Worm (Caenorhabditis elegans): ENCODE measurements around the gene Y48E1C.1.

Gene Y48E1C.1

ce11 chrII:13469043-13469652 lies 54.3 kb downstream of the Y48E1C.1 start, which contains the start of gene E01G4.3 (continued):
- no peak for TF ChIP-seq npax-4 (tag; optimal IDR thresholded peaks at IDR 0.05)
- no peak for TF ChIP-seq K09A11.1 (tag; optimal IDR thresholded peaks at IDR 0.05; ENCODE audit: insufficient read depth)
- TF ChIP-seq hlh-6 (tag; optimal IDR thresholded peaks at IDR 0.05): no peak
- TF ChIP-seq ceh-18 (tag; optimal IDR thresholded peaks at IDR 0.05): peak; percentile 72

- TF ChIP-seq ceh-24 (tag; optimal IDR thresholded peaks at IDR 0.05): no peak
- TF ChIP-seq mec-3 (tag; optimal IDR thresholded peaks at IDR 0.05; ENCODE audit: borderline replicate concordance): no peak
- TF ChIP-seq ceh-9 (tag; optimal IDR thresholded peaks at IDR 0.05): no peak
- no peak for TF ChIP-seq T23F11.4 (GFP tag; optimal IDR thresholded peaks at IDR 0.05)
- no peak for TF ChIP-seq sox-4 (tag; optimal IDR thresholded peaks at IDR 0.05)
- TF ChIP-seq ceh-30 (tag; optimal IDR thresholded peaks at IDR 0.05): no peak
Measured at ce11 chrII:13470655-13471054, 55.8 kb downstream of the Y48E1C.1 start.

ce11 chrII:13472101-13472500 lies 57.3 kb downstream of the Y48E1C.1 start, which contains the start of gene E01G4.5:
Gene E01G4.5, plus strand, starts transcription at chrII:13472401.
- TF ChIP-seq syd-9 (tag; optimal IDR thresholded peaks at IDR 0.05): no peak
- no peak for TF ChIP-seq elt-4 (tag; optimal IDR thresholded peaks at IDR 0.05)
- no peak for TF ChIP-seq T23F11.4 (GFP tag; optimal IDR thresholded peaks at IDR 0.05)
- TF ChIP-seq K02D7.2 (tag; optimal IDR thresholded peaks at IDR 0.05): no peak
- no peak for TF ChIP-seq ama-1 (optimal IDR thresholded peaks at IDR 0.05)
- no peak for TF ChIP-seq ahr-1 (tag; optimal IDR thresholded peaks at IDR 0.05)
- no peak for TF ChIP-seq mec-3 (tag; optimal IDR thresholded peaks at IDR 0.05; ENCODE audit: borderline replicate concordance)
- no peak for TF ChIP-seq ceh-2 (tag; optimal IDR thresholded peaks at IDR 0.05)
- TF ChIP-seq ceh-31 (tag; optimal IDR thresholded peaks at IDR 0.05): no peak
- no peak for TF ChIP-seq ceh-6 (GFP tag; optimal IDR thresholded peaks at IDR 0.05)
- no peak for TF ChIP-seq odd-2 (tag; optimal IDR thresholded peaks at IDR 0.05)
- no peak for TF ChIP-seq nfya-1 (tag; optimal IDR thresholded peaks at IDR 0.05)
- no peak for TF ChIP-seq dmd-4 (tag; optimal IDR thresholded peaks at IDR 0.05; ENCODE audit: borderline replicate concordance)
- TF ChIP-seq unc-42 (tag; optimal IDR thresholded peaks at IDR 0.05): no peak

Measured in whole organism, late embryonic.